Fruit fly (Drosophila melanogaster) whole organism, adult: ENCODE results near the gene CG12679.

Experiments
- cnc ChIP-seq, 2 experiments: fragments of >200 bp; optimal IDR thresholded peaks; 2 replicates each; lab custom pipeline; 2017
- pad ChIP-seq: fragments of 200-800 bp; sonication (Bioruptor generic); optimal IDR thresholded peaks from 3 replicates; lab custom pipeline; 2017; ENCODE audit warnings: missing biosample characterization, missing genetic modification characterization, mild to moderate bottlenecking, moderate library complexity, missing genetic modification reagents
- toe ChIP-seq: fragments of 200-800 bp; sonication (Bioruptor generic); optimal IDR thresholded peaks from 2 replicates; lab custom pipeline; 2016; ENCODE audit warnings: missing biosample characterization, missing genetic modification characterization

dm6 chrX:20342205-20342604, 34.1 kb downstream of the CG12679 start:
- no peak for TF ChIP-seq cnc (optimal IDR thresholded peaks at IDR 0.05; lab: Kevin White, UChicago)
- TF ChIP-seq pad (GFP tag; lab: Kevin White, UChicago): no peak
- TF ChIP-seq toe (GFP tag; lab: Kevin White, UChicago): no peak
